Fruit fly (Drosophila melanogaster) whole organism, embryonic: ENCODE measurements around the gene Ekar.

ENCODE experiments used
- Ada2b ChIP-seq: fragments of 200-800 bp; sonication (Bioruptor generic); IDR thresholded peaks from 2 replicates; pipeline ENCODE4 v1.3.6; 2022; ENCODE audit warnings: missing biosample characterization, missing genetic modification characterization
- Aef1 ChIP-seq: fragments of 200-800 bp; sonication (Bioruptor generic); IDR thresholded peaks from 3 replicates; pipeline ENCODE4 v1.3.6; 2022; ENCODE audit warnings: missing biosample characterization, missing genetic modification characterization
- Blimp-1 ChIP-seq: fragments of 200-800 bp; sonication (Bioruptor generic); optimal IDR thresholded peaks from 3 replicates; lab custom pipeline; 2018; ENCODE audit warnings: missing biosample characterization, missing genetic modification characterization, mild to moderate bottlenecking, moderate library complexity, missing genetic modification reagents
- CG11504 ChIP-seq: fragments of 200-800 bp; sonication (Bioruptor generic); optimal IDR thresholded peaks from 3 replicates; lab custom pipeline; 2019; ENCODE audit warnings: missing biosample characterization, mild to moderate bottlenecking, missing genetic modification characterization, moderate library complexity
- CG12769 ChIP-seq: fragments of 200-800 bp; sonication (Bioruptor generic); optimal IDR thresholded peaks from 2 replicates; lab custom pipeline; 2019; ENCODE audit warnings: missing biosample characterization, mild to moderate bottlenecking, missing genetic modification characterization, moderate library complexity
- CG13287 ChIP-seq: fragments of 200-800 bp; sonication (Bioruptor generic); IDR thresholded peaks from 2 replicates; pipeline ENCODE4 v1.3.6; 2022; ENCODE audit warnings: missing biosample characterization, missing genetic modification characterization; ENCODE audit not compliant: partially characterized antibody
- CG14965 ChIP-seq: fragments of 200-800 bp; sonication (Bioruptor generic); optimal IDR thresholded peaks from 2 replicates; lab custom pipeline; 2016; ENCODE audit warnings: missing biosample characterization, missing genetic modification characterization, borderline replicate concordance
- CG15479 ChIP-seq: fragments of 200-800 bp; sonication (Bioruptor generic); optimal IDR thresholded peaks from 3 replicates; lab custom pipeline; 2019; ENCODE audit warnings: missing biosample characterization, mild to moderate bottlenecking, missing genetic modification characterization, moderate library complexity
- CG16779 ChIP-seq: fragments of 200-800 bp; sonication (Bioruptor generic); IDR thresholded peaks from 2 replicates; pipeline ENCODE4 v1.3.6; 2022; ENCODE audit warnings: missing biosample characterization, missing genetic modification characterization
- CG17328 ChIP-seq: fragments of 200-800 bp; sonication (Bioruptor generic); IDR thresholded peaks from 2 replicates; pipeline ENCODE4 v1.3.6; 2022; ENCODE audit warnings: missing biosample characterization, missing genetic modification characterization
- CG17612 ChIP-seq: fragments of 200-800 bp; sonication (Bioruptor generic); IDR thresholded peaks from 2 replicates; pipeline ENCODE4 v1.3.6; 2022; ENCODE audit warnings: missing biosample characterization, missing genetic modification characterization
- CG17802 ChIP-seq: fragments of 200-800 bp; sonication (Bioruptor generic); optimal IDR thresholded peaks from 2 replicates; lab custom pipeline; 2018; ENCODE audit warnings: missing biosample characterization, mild to moderate bottlenecking, missing genetic modification characterization, moderate library complexity
- CG2129 ChIP-seq: fragments of 200-800 bp; sonication (Bioruptor generic); IDR thresholded peaks from 2 replicates; pipeline ENCODE4 v1.3.6; 2022; ENCODE audit warnings: missing biosample characterization, missing genetic modification characterization; ENCODE audit not compliant: partially characterized antibody
- CG33557 ChIP-seq: fragments of 200-800 bp; sonication (Bioruptor generic); optimal IDR thresholded peaks from 2 replicates; lab custom pipeline; 2019; ENCODE audit warnings: missing biosample characterization, mild to moderate bottlenecking, missing genetic modification characterization, moderate library complexity
- CG3726 ChIP-seq: fragments of 200-800 bp; sonication (Bioruptor generic); IDR thresholded peaks from 3 replicates; pipeline ENCODE4, ENCODE4 v1.3.6; 2022; ENCODE audit warnings: missing biosample characterization, missing genetic modification characterization
- CG4360 ChIP-seq: fragments of 200-800 bp; sonication (Bioruptor generic); IDR thresholded peaks from 2 replicates; pipeline ENCODE4 v1.3.6; 2022; ENCODE audit warnings: missing biosample characterization, missing genetic modification characterization
- CG5245 ChIP-seq: fragments of 200-800 bp; sonication (Bioruptor generic); optimal IDR thresholded peaks from 3 replicates; lab custom pipeline; 2016; ENCODE audit warnings: missing biosample characterization, missing genetic modification characterization
- CG5953 ChIP-seq: fragments of 200-800 bp; sonication (Bioruptor generic); IDR thresholded peaks from 2 replicates; pipeline ENCODE4 v1.3.6; 2022; ENCODE audit warnings: missing biosample characterization, missing genetic modification characterization
- CG7357 ChIP-seq: fragments of 200-800 bp; sonication (Bioruptor generic); IDR thresholded peaks from 3 replicates; pipeline ENCODE4 v1.3.6; 2022; ENCODE audit warnings: missing biosample characterization, missing genetic modification characterization
- CG9876 ChIP-seq: fragments of 200-800 bp; sonication (Bioruptor generic); optimal IDR thresholded peaks from 2 replicates; lab custom pipeline; 2016; ENCODE audit warnings: missing biosample characterization, missing genetic modification characterization
- Dip3 ChIP-seq: fragments of 200-800 bp; sonication (Bioruptor generic); optimal IDR thresholded peaks from 3 replicates; lab custom pipeline; 2016; ENCODE audit warnings: missing biosample characterization, missing genetic modification characterization
- Gug ChIP-seq: fragments of 200-800 bp; sonication (Bioruptor generic); IDR thresholded peaks from 4 replicates; pipeline ENCODE4 v1.3.6; 2022; ENCODE audit warnings: missing biosample characterization, missing genetic modification characterization
- HmgZ ChIP-seq: fragments of 200-800 bp; sonication (Bioruptor generic); optimal IDR thresholded peaks from 2 replicates; lab custom pipeline; 2018; ENCODE audit warnings: missing biosample characterization, mild to moderate bottlenecking, missing genetic modification characterization
- MESR4 ChIP-seq: fragments of 200-800 bp; sonication (Bioruptor generic); optimal IDR thresholded peaks from 2 replicates; lab custom pipeline; 2018; ENCODE audit warnings: missing biosample characterization, mild to moderate bottlenecking, missing genetic modification characterization, moderate library complexity
- Mes4 ChIP-seq: fragments of 200-800 bp; sonication (Bioruptor generic); optimal IDR thresholded peaks from 2 replicates; lab custom pipeline; 2016; ENCODE audit warnings: missing biosample characterization, missing genetic modification characterization
- Pdp1 ChIP-seq, 2 experiments: fragments of 200-800 bp; sonication (Bioruptor generic); optimal IDR thresholded peaks; 3 replicates each; lab custom pipeline; 2016; ENCODE audit warnings: missing biosample characterization in 2 of 2, missing genetic modification characterization in 2 of 2, mild to moderate bottlenecking in 1 of 2, moderate library complexity in 1 of 2
- Ravus ChIP-seq: fragments of 200-800 bp; sonication (Bioruptor generic); IDR thresholded peaks from 2 replicates; pipeline ENCODE4 v1.3.6; 2022; ENCODE audit warnings: missing biosample characterization, missing genetic modification characterization
- Xbp1 ChIP-seq: fragments of 200-800 bp; sonication (Bioruptor generic); optimal IDR thresholded peaks from 3 replicates; lab custom pipeline; 2016; ENCODE audit warnings: missing biosample characterization, mild to moderate bottlenecking, missing genetic modification characterization
- ash1 ChIP-seq: fragments of 200-800 bp; sonication (Bioruptor generic); optimal IDR thresholded peaks from 2 replicates; lab custom pipeline; 2018; ENCODE audit warnings: missing biosample characterization, mild to moderate bottlenecking, missing genetic modification characterization
- caup ChIP-seq: fragments of 200-800 bp; sonication (Bioruptor generic); optimal IDR thresholded peaks from 3 replicates; lab custom pipeline; 2017; ENCODE audit warnings: missing biosample characterization, mild to moderate bottlenecking, missing genetic modification characterization, moderate library complexity; ENCODE audit not compliant: severe bottlenecking
- chif ChIP-seq, 2 experiments: fragments of 200-800 bp; sonication (Bioruptor generic); optimal IDR thresholded peaks; 3 replicates each; lab custom pipeline; 2016; ENCODE audit warnings: missing biosample characterization in 2 of 2, missing genetic modification characterization in 2 of 2
- fd3F ChIP-seq: fragments of 200-800 bp; sonication (Bioruptor generic); optimal IDR thresholded peaks from 2 replicates; lab custom pipeline; 2018; ENCODE audit warnings: missing biosample characterization, mild to moderate bottlenecking, missing genetic modification characterization, moderate library complexity
- grn ChIP-seq: fragments of 200-800 bp; sonication (Bioruptor generic); optimal IDR thresholded peaks from 3 replicates; lab custom pipeline; 2017; ENCODE audit warnings: missing biosample characterization, missing genetic modification characterization
- kah ChIP-seq: fragments of 200-800 bp; sonication (Bioruptor generic); optimal IDR thresholded peaks from 2 replicates; lab custom pipeline; 2018; ENCODE audit warnings: missing biosample characterization, mild to moderate bottlenecking, missing genetic modification characterization
- nmo ChIP-seq: fragments of 200-800 bp; sonication (Bioruptor generic); optimal IDR thresholded peaks from 2 replicates; lab custom pipeline; 2018; ENCODE audit warnings: missing biosample characterization, mild to moderate bottlenecking, missing genetic modification characterization, moderate library complexity
- pan ChIP-seq, 4 experiments: fragments of >200 bp in 3 of 4; fragments of 200-800 bp in 1 of 4; sonication (Bioruptor generic) in 1 of 4; optimal IDR thresholded peaks in 3 of 4; IDR thresholded peaks in 1 of 4; 2 replicates each; pipeline versions ENCODE4 v1.3.6 to Lab custom; 2017 to 2022; ENCODE audit warnings: missing biosample characterization in 2 of 4, missing genetic modification characterization in 2 of 4, mixed read lengths in 1 of 4
- phol ChIP-seq: fragments of 200-800 bp; sonication (Bioruptor generic); optimal IDR thresholded peaks from 3 replicates; lab custom pipeline; 2018; ENCODE audit warnings: missing biosample characterization, mild to moderate bottlenecking, missing genetic modification characterization, moderate library complexity
- pita ChIP-seq: fragments of 200-800 bp; sonication (Bioruptor generic); optimal IDR thresholded peaks from 2 replicates; lab custom pipeline; 2017; ENCODE audit warnings: missing biosample characterization, mild to moderate bottlenecking, missing genetic modification characterization
- prd ChIP-seq, 3 experiments: fragments of >200 bp in 2 of 3; fragments of 200-800 bp in 1 of 3; sonication (Bioruptor generic) in 1 of 3; optimal IDR thresholded peaks in 2 of 3; IDR thresholded peaks in 1 of 3; 2 replicates in 2 of 3; 3 replicates in 1 of 3; pipeline versions ENCODE4 v1.3.6 to Lab custom; 2017 to 2022; ENCODE audit warnings: missing biosample characterization in 1 of 3, missing genetic modification characterization in 1 of 3
- scrt ChIP-seq: fragments of 200-800 bp; sonication (Bioruptor generic); optimal IDR thresholded peaks from 2 replicates; lab custom pipeline; 2018; ENCODE audit warnings: missing biosample characterization, mild to moderate bottlenecking, missing genetic modification characterization, moderate library complexity
- sens-2 ChIP-seq: fragments of 200-800 bp; sonication (Bioruptor generic); IDR thresholded peaks from 2 replicates; pipeline ENCODE4 v1.3.6; 2022; ENCODE audit warnings: missing biosample characterization, missing genetic modification characterization
- sisA ChIP-seq: fragments of 200-800 bp; sonication (Bioruptor generic); IDR thresholded peaks from 2 replicates; pipeline ENCODE4 v1.3.6; 2022; ENCODE audit warnings: missing biosample characterization, missing genetic modification characterization
- slbo ChIP-seq: fragments of 200-800 bp; sonication (Bioruptor generic); IDR thresholded peaks from 2 replicates; pipeline ENCODE4 v1.3.6; 2022; ENCODE audit warnings: missing biosample characterization, missing genetic modification characterization
- sob ChIP-seq: fragments of 200-800 bp; sonication (Bioruptor generic); IDR thresholded peaks from 2 replicates; pipeline ENCODE4 v1.3.6; 2022; ENCODE audit warnings: missing biosample characterization, missing genetic modification characterization
- tap ChIP-seq: fragments of 200-800 bp; optimal IDR thresholded peaks from 3 replicates; lab custom pipeline; 2019; ENCODE audit warnings: missing biosample characterization, mild to moderate bottlenecking, missing genetic modification characterization, moderate library complexity
- tin ChIP-seq: fragments of 200-800 bp; sonication (Bioruptor generic); optimal IDR thresholded peaks from 3 replicates; lab custom pipeline; 2016; ENCODE audit warnings: missing biosample characterization, missing genetic modification characterization
- tup ChIP-seq: fragments of 200-800 bp; sonication (Bioruptor generic); optimal IDR thresholded peaks from 2 replicates; lab custom pipeline; 2016; ENCODE audit warnings: missing biosample characterization, mild to moderate bottlenecking, missing genetic modification characterization, moderate library complexity
- unpg ChIP-seq: fragments of 200-800 bp; sonication (Bioruptor generic); optimal IDR thresholded peaks from 3 replicates; lab custom pipeline; 2018; ENCODE audit warnings: missing biosample characterization, mild to moderate bottlenecking, missing genetic modification characterization, moderate library complexity

Ekar gene

dm6 chr4:694917-695720 lies 48.8 kb upstream of the Ekar start (continued):
- TF ChIP-seq CG15479 (no peak), sisA (GFP tag; lab: Robert Waterston, UW) (no peak), CG2129 (GFP tag; lab: Robert Waterston, UW) (no peak), caup (GFP tag; lab: Kevin White, UChicago) (no peak), pan (optimal IDR thresholded peaks at IDR 0.05; lab: Kevin White, UChicago) (no peak), pan (GFP tag; optimal IDR thresholded peaks at IDR 0.05 in 1 of 2, IDR thresholded peaks at IDR 0.05 in 1 of 2) (no peak), CG16779 (GFP tag; lab: Robert Waterston, UW) (no peak), CG12769 (tag; lab: Kevin White, UChicago) (no peak), tap (tag; lab: Kevin White, UChicago) (no peak), CG13287 (no peak), CG7357 (GFP tag; lab: Robert Waterston, UW) (no peak), sob (no peak), Ravus (no peak), Blimp-1 (GFP tag; lab: Kevin White, UChicago) (no peak), slbo (GFP tag; lab: Robert Waterston, UW) (no peak), CG11504 (tag; lab: Kevin White, UChicago) (no peak), CG4360 (GFP tag; lab: Robert Waterston, UW) (no peak), HmgZ (tag; lab: Kevin White, UChicago) (peak; percentile 20), Xbp1 (no peak), fd3F (GFP tag; lab: Kevin White, UChicago) (no peak), CG33557 (no peak), scrt (GFP tag; lab: Kevin White, UChicago) (no peak), chif (GFP tag; optimal IDR thresholded peaks at IDR 0.05; lab: Kevin White, UChicago) (peak in 1 of 2 experiments; percentile 4), CG14965 (no peak), ash1 (GFP tag; lab: Kevin White, UChicago) (no peak), CG5953 (GFP tag; lab: Robert Waterston, UW) (no peak), sens-2 (GFP tag; lab: Robert Waterston, UW) (no peak), Gug (GFP tag; lab: Robert Waterston, UW) (no peak), tin (no peak), CG3726 (GFP tag; lab: Robert Waterston, UW) (no peak), CG17328 (GFP tag; lab: Robert Waterston, UW) (no peak), CG17612 (GFP tag; lab: Robert Waterston, UW) (no peak), phol (tag; lab: Kevin White, UChicago) (no peak), grn (no peak), prd (optimal IDR thresholded peaks at IDR 0.05; lab: Kevin White, UChicago) (no peak), prd (GFP tag; IDR thresholded peaks at IDR 0.05; lab: Robert Waterston, UW) (no peak), CG5245 (GFP tag; lab: Kevin White, UChicago) (no peak), CG9876 (GFP tag; lab: Kevin White, UChicago) (no peak), Mes4 (GFP tag; lab: Kevin White, UChicago) (no peak), unpg (GFP tag; lab: Kevin White, UChicago) (no peak), Dip3 (GFP tag; lab: Kevin White, UChicago) (no peak), Ada2b (GFP tag; lab: Robert Waterston, UW) (no peak), Pdp1 (GFP tag; optimal IDR thresholded peaks at IDR 0.05; lab: Kevin White, UChicago) (peak in 1 of 2 experiments; percentile 24), tup (GFP tag; lab: Kevin White, UChicago) (no peak), Aef1 (GFP tag; lab: Robert Waterston, UW) (no peak), CG17802 (tag; lab: Kevin White, UChicago) (peak; percentile 85), nmo (GFP tag; lab: Kevin White, UChicago) (no peak), kah (GFP tag; lab: Kevin White, UChicago) (no peak), pita (GFP tag; lab: Kevin White, UChicago) (no peak), MESR4 (GFP tag; lab: Kevin White, UChicago) (no peak)
